Worm (Caenorhabditis elegans): ENCODE measurements around the gene Y57G11C.36.

Y57G11C.36 gene

ce11 chrIV:14767693-14768251 is 5.8 kb downstream of the Y57G11C.36 start, which contains the start of the genes mrps-7 and Y57G11C.3:
mrps-7 (minus strand) TSS chrIV:14767730.
Y57G11C.3 (plus strand) TSS chrIV:14768201.
- TF ChIP-seq ama-1 (optimal IDR thresholded peaks at IDR 0.05): peak; percentile 27
- no peak for TF ChIP-seq ama-1 (GFP tag; optimal IDR thresholded peaks at IDR 0.05)
- no peak for TF ChIP-seq ceh-91 (GFP tag; IDR thresholded peaks at IDR 0.05)
- no peak for TF ChIP-seq chd-7 (tag; optimal IDR thresholded peaks at IDR 0.05)
- no peak for TF ChIP-seq akir-1 (GFP tag; optimal IDR thresholded peaks at IDR 0.05)
- TF ChIP-seq lir-1 (GFP tag; conservative IDR thresholded peaks at IDR 0.05): peak; percentile 58; the same call in 1 of the 2 replicates
- peak; percentile 83 for TF ChIP-seq rcor-1 (GFP tag; IDR thresholded peaks at IDR 0.05)
- peak; percentile 56; the same call in 1 of the 2 replicates for TF ChIP-seq F33H1.4 (GFP tag; IDR thresholded peaks at IDR 0.05)
- peak; percentile 89 for TF ChIP-seq lin-40 (tag; optimal IDR thresholded peaks at IDR 0.05)
- TF ChIP-seq ztf-26 (tag; optimal IDR thresholded peaks at IDR 0.05): peak; percentile 63
- TF ChIP-seq die-1 (tag; optimal IDR thresholded peaks at IDR 0.05): no peak
- peak; percentile 18 for TF ChIP-seq dpl-1 (GFP tag; optimal IDR thresholded peaks at IDR 0.05)
- TF ChIP-seq snpc-1.3 (tag; optimal IDR thresholded peaks at IDR 0.05; ENCODE audit: insufficient read depth): peak; percentile 90
- peak; percentile 69 for TF ChIP-seq K12H6.12 (tag; optimal IDR thresholded peaks at IDR 0.05)
- no peak for TF ChIP-seq lsy-27 (tag; optimal IDR thresholded peaks at IDR 0.05; ENCODE audit: borderline replicate concordance, insufficient read depth)
- peak; percentile 93 for TF ChIP-seq cebp-1 (GFP tag; IDR thresholded peaks at IDR 0.05)
- peak; percentile 96 for TF ChIP-seq cebp-1 (tag; optimal IDR thresholded peaks at IDR 0.05)
- no peak for TF ChIP-seq F10E7.11 (tag; optimal IDR thresholded peaks at IDR 0.05)
- peak; percentile 83 for TF ChIP-seq snpc-4 (GFP tag; optimal IDR thresholded peaks at IDR 0.05)
- TF ChIP-seq snpc-4 (tag; optimal IDR thresholded peaks at IDR 0.05): peak; percentile 73 to 93 (median 86)
- no peak for TF ChIP-seq nfya-2 (GFP tag; IDR thresholded peaks at IDR 0.05)
- no peak for TF ChIP-seq C17E4.6 (GFP tag; IDR thresholded peaks at IDR 0.05)
- TF ChIP-seq madf-6 (GFP tag; IDR thresholded peaks at IDR 0.05): peak; percentile 73
- TF ChIP-seq hlh-26 (GFP tag; conservative IDR thresholded peaks at IDR 0.05): no peak
- no peak for TF ChIP-seq egl-18 (GFP tag; IDR thresholded peaks at IDR 0.05)
- no peak for TF ChIP-seq ceh-79 (tag; optimal IDR thresholded peaks at IDR 0.05)
- TF ChIP-seq nfyb-1 (GFP tag; IDR thresholded peaks at IDR 0.05): peak; percentile 42; the same call in 1 of the 2 replicates
- peak; percentile 86 for TF ChIP-seq dox-1 (GFP tag; IDR thresholded peaks at IDR 0.05)
- peak; percentile 100 for TF ChIP-seq attf-3 (GFP tag; conservative IDR thresholded peaks at IDR 0.05)
- no peak for TF ChIP-seq F57C9.4 (tag; optimal IDR thresholded peaks at IDR 0.05)
- TF ChIP-seq mcd-1 (GFP tag; IDR thresholded peaks at IDR 0.05): peak; percentile 99
- TF ChIP-seq athp-1 (tag; optimal IDR thresholded peaks at IDR 0.05): peak; percentile 30
- peak; percentile 64; the same call in 1 of the 2 replicates for TF ChIP-seq D2030.7 (GFP tag; IDR thresholded peaks at IDR 0.05)
- TF ChIP-seq somi-1 (GFP tag; optimal IDR thresholded peaks at IDR 0.05): no peak
- 0 out of 2 replicates have a peak, but pooled peaks have one; percentile 50 for TF ChIP-seq hmg-20 (GFP tag; IDR thresholded peaks at IDR 0.05)
- TF ChIP-seq pbrm-1 (GFP tag; IDR thresholded peaks at IDR 0.05): peak; percentile 79
- TF ChIP-seq F49E8.2 (tag; optimal IDR thresholded peaks at IDR 0.05; ENCODE audit: insufficient read depth): peak; percentile 67
- TF ChIP-seq bed-1 (GFP tag; IDR thresholded peaks at IDR 0.05): no peak
- no peak for TF ChIP-seq repo-1 (tag; optimal IDR thresholded peaks at IDR 0.05)
- no peak for TF ChIP-seq cebp-2 (GFP tag; IDR thresholded peaks at IDR 0.05)
- TF ChIP-seq F23B12.7 (tag; optimal IDR thresholded peaks at IDR 0.05; ENCODE audit: insufficient read depth): peak; percentile 82
- TF ChIP-seq lin-35 (GFP tag; optimal IDR thresholded peaks at IDR 0.05): peak in 2 of 3 experiments; percentile 12 to 83
- TF ChIP-seq Y53F4B.3 (GFP tag; IDR thresholded peaks at IDR 0.05): no peak
- no peak for TF ChIP-seq bed-2 (GFP tag; IDR thresholded peaks at IDR 0.05)
- TF ChIP-seq hrde-1 (tag; optimal IDR thresholded peaks at IDR 0.05; ENCODE audit: borderline replicate concordance): no peak
- TF ChIP-seq lsl-1 (GFP tag; optimal IDR thresholded peaks at IDR 0.05): peak; percentile 45
- peak; percentile 72 for TF ChIP-seq tbp1 (GFP tag; optimal IDR thresholded peaks at IDR 0.05)
- no peak for TF ChIP-seq egrh-3 (GFP tag; IDR thresholded peaks at IDR 0.05)
